Worm (Caenorhabditis elegans) whole organism, L2 larva: Measurements from ENCODE around the gene T06C12.12.

Source experiments
- F13H6.1 ChIP-seq: sonication (generic microtip); optimal IDR thresholded peaks from 2 replicates; lab custom pipeline; 2016; ENCODE audit warnings: missing genetic modification characterization, missing compliant biosample characterization
- R02D3.7 ChIP-seq: fragments of 150-350 bp; optimal IDR thresholded peaks from 2 replicates; lab custom pipeline; 2014; ENCODE audit warnings: missing biosample characterization, missing genetic modification characterization
- Y55F3AM.14 ChIP-seq: fragments of 200-800 bp; sonication (Bioruptor generic); optimal IDR thresholded peaks from 2 replicates; lab custom pipeline; 2018; ENCODE audit warnings: mild to moderate bottlenecking, missing genetic modification characterization, missing compliant biosample characterization
- ZK546.5 ChIP-seq: sonication (generic microtip); optimal IDR thresholded peaks from 2 replicates; lab custom pipeline; 2017; ENCODE audit warnings: missing biosample characterization, missing genetic modification characterization
- alr-1 ChIP-seq: fragments of 150-350 bp; optimal IDR thresholded peaks from 2 replicates; lab custom pipeline; 2014; ENCODE audit warnings: missing biosample characterization, missing genetic modification characterization
- aly-2 ChIP-seq: fragments of 150-350 bp; optimal IDR thresholded peaks from 2 replicates; lab custom pipeline; 2014; ENCODE audit warnings: missing biosample characterization, missing genetic modification characterization
- blmp-1 ChIP-seq: sonication (generic microtip); optimal IDR thresholded peaks from 2 replicates; lab custom pipeline; 2017; ENCODE audit warnings: missing genetic modification characterization, mild to moderate bottlenecking, missing compliant biosample characterization, antibody characterized with exemption, moderate library complexity; ENCODE audit not compliant: insufficient read depth
- ceh-16 ChIP-seq: fragments of 150-350 bp; optimal IDR thresholded peaks from 2 replicates; lab custom pipeline; 2014; ENCODE audit warnings: missing biosample characterization, missing genetic modification characterization
- ceh-82 ChIP-seq: fragments of 150-350 bp; optimal IDR thresholded peaks from 2 replicates; lab custom pipeline; 2014; ENCODE audit warnings: missing biosample characterization, missing genetic modification characterization
- crh-2 ChIP-seq: sonication (generic microtip); optimal IDR thresholded peaks from 2 replicates; lab custom pipeline; 2017; ENCODE audit warnings: missing biosample characterization, missing genetic modification characterization
- dmd-4 ChIP-seq: sonication (generic microtip); optimal IDR thresholded peaks from 2 replicates; lab custom pipeline; 2017; ENCODE audit warnings: missing biosample characterization, missing genetic modification characterization
- egl-27 ChIP-seq: sonication (generic microtip); optimal IDR thresholded peaks from 3 replicates; lab custom pipeline; 2017; ENCODE audit warnings: missing biosample characterization, missing genetic modification reagents, missing genetic modification characterization
- elt-3 ChIP-seq: sonication (generic microtip); optimal IDR thresholded peaks from 2 replicates; lab custom pipeline; 2017; ENCODE audit warnings: missing biosample characterization, missing genetic modification characterization
- fos-1 ChIP-seq: fragments of 150-350 bp; optimal IDR thresholded peaks from 2 replicates; lab custom pipeline; 2014; ENCODE audit warnings: missing biosample characterization, missing genetic modification characterization
- gmeb-1 ChIP-seq: fragments of 150-350 bp; optimal IDR thresholded peaks from 2 replicates; lab custom pipeline; 2014; ENCODE audit warnings: missing biosample characterization, missing genetic modification characterization
- lin-11 ChIP-seq: fragments of 150-350 bp; sonication (generic microtip); optimal IDR thresholded peaks from 2 replicates; lab custom pipeline; 2014; ENCODE audit warnings: missing biosample characterization, missing genetic modification characterization, inconsistent platforms, mixed read lengths
- lin-13 ChIP-seq: fragments of 150-350 bp; optimal IDR thresholded peaks from 2 replicates; lab custom pipeline; 2014; ENCODE audit warnings: missing biosample characterization, missing genetic modification reagents, missing genetic modification characterization
- lin-39 ChIP-seq: fragments of 150-350 bp; optimal IDR thresholded peaks from 2 replicates; lab custom pipeline; 2014; ENCODE audit warnings: missing biosample characterization, missing genetic modification reagents, missing genetic modification characterization
- lsy-2 ChIP-seq, 2 experiments: fragments of 150-350 bp in 1 of 2; sonication (generic microtip) in 1 of 2; optimal IDR thresholded peaks; 2 replicates each; lab custom pipeline; 2014 to 2017; ENCODE audit warnings: missing biosample characterization in 2 of 2, missing genetic modification characterization in 2 of 2
- mab-5 ChIP-seq: fragments of 150-350 bp; optimal IDR thresholded peaks from 2 replicates; lab custom pipeline; 2014; ENCODE audit warnings: missing biosample characterization, missing genetic modification characterization
- mbf-1 ChIP-seq: sonication (generic microtip); optimal IDR thresholded peaks from 2 replicates; lab custom pipeline; 2017; ENCODE audit warnings: missing biosample characterization, missing genetic modification characterization
- mdl-1 ChIP-seq, 2 experiments: fragments of 150-350 bp in 1 of 2; sonication (generic microtip) in 1 of 2; optimal IDR thresholded peaks; 2 replicates each; lab custom pipeline; 2017; ENCODE audit warnings: missing biosample characterization in 2 of 2, missing genetic modification characterization in 2 of 2
- nhr-10 ChIP-seq: sonication (generic microtip); optimal IDR thresholded peaks from 2 replicates; lab custom pipeline; 2017; ENCODE audit warnings: missing biosample characterization, missing genetic modification characterization
- nhr-11 ChIP-seq: fragments of 150-350 bp; optimal IDR thresholded peaks from 2 replicates; lab custom pipeline; 2014; ENCODE audit warnings: missing biosample characterization, missing genetic modification characterization
- nhr-12 ChIP-seq: fragments of 150-350 bp; optimal IDR thresholded peaks from 2 replicates; lab custom pipeline; 2014; ENCODE audit warnings: missing biosample characterization, missing genetic modification characterization
- nhr-129 ChIP-seq: fragments of 150-350 bp; optimal IDR thresholded peaks from 2 replicates; lab custom pipeline; 2014; ENCODE audit warnings: missing biosample characterization, missing genetic modification characterization
- nhr-21 ChIP-seq: fragments of 150-350 bp; optimal IDR thresholded peaks from 2 replicates; lab custom pipeline; 2014; ENCODE audit warnings: missing biosample characterization, missing genetic modification characterization
- nhr-23 ChIP-seq: fragments of 150-350 bp; optimal IDR thresholded peaks from 2 replicates; lab custom pipeline; 2014; ENCODE audit warnings: missing biosample characterization, missing genetic modification reagents, missing genetic modification characterization
- nhr-237 ChIP-seq: fragments of 150-350 bp; optimal IDR thresholded peaks from 2 replicates; lab custom pipeline; 2014; ENCODE audit warnings: missing biosample characterization, missing genetic modification characterization
- nhr-25 ChIP-seq: fragments of 150-350 bp; sonication (generic microtip); optimal IDR thresholded peaks from 3 replicates; lab custom pipeline; 2014; ENCODE audit warnings: missing biosample characterization, missing genetic modification characterization
- nhr-6 ChIP-seq: fragments of 150-350 bp; optimal IDR thresholded peaks from 2 replicates; lab custom pipeline; 2014; ENCODE audit warnings: missing biosample characterization, missing genetic modification characterization
- nhr-77 ChIP-seq: fragments of 150-350 bp; optimal IDR thresholded peaks from 2 replicates; lab custom pipeline; 2014; ENCODE audit warnings: missing biosample characterization, missing genetic modification characterization
- peb-1 ChIP-seq: fragments of 150-350 bp; optimal IDR thresholded peaks from 2 replicates; lab custom pipeline; 2014; ENCODE audit warnings: missing biosample characterization, missing genetic modification characterization
- skn-1 ChIP-seq: sonication (generic microtip); optimal IDR thresholded peaks from 2 replicates; lab custom pipeline; 2017; ENCODE audit warnings: missing biosample characterization, missing genetic modification characterization
- sma-3 ChIP-seq: sonication (generic microtip); optimal IDR thresholded peaks from 2 replicates; lab custom pipeline; 2016; ENCODE audit warnings: missing genetic modification reagents, missing genetic modification characterization, missing compliant biosample characterization
- sma-9 ChIP-seq, 2 experiments: fragments of 150-350 bp in 1 of 2; sonication (generic microtip) in 1 of 2; optimal IDR thresholded peaks; 2 replicates each; lab custom pipeline; 2014 to 2016; ENCODE audit warnings: missing genetic modification characterization in 2 of 2, mild to moderate bottlenecking in 1 of 2, missing biosample characterization in 1 of 2, missing compliant biosample characterization in 1 of 2, missing genetic modification reagents in 1 of 2, moderate library complexity in 1 of 2
- snpc-4 ChIP-seq: fragments of 150-350 bp; optimal IDR thresholded peaks from 2 replicates; lab custom pipeline; 2014; ENCODE audit warnings: missing biosample characterization, missing genetic modification characterization
- unc-39 ChIP-seq: fragments of 150-350 bp; optimal IDR thresholded peaks from 2 replicates; lab custom pipeline; 2014; ENCODE audit warnings: missing biosample characterization, missing genetic modification characterization
- unc-62 ChIP-seq: fragments of 150-350 bp; optimal IDR thresholded peaks from 2 replicates; lab custom pipeline; 2014; ENCODE audit warnings: missing biosample characterization, missing genetic modification reagents, missing genetic modification characterization
- zag-1 ChIP-seq: fragments of 150-350 bp; optimal IDR thresholded peaks from 2 replicates; lab custom pipeline; 2014; ENCODE audit warnings: missing biosample characterization, missing genetic modification characterization
- ztf-1 ChIP-seq: fragments of 200-800 bp; sonication (Bioruptor generic); conservative IDR thresholded peaks from 2 replicates; pipeline ENCODE4 v1.3.6; 2022; ENCODE audit warnings: missing genetic modification characterization, missing compliant biosample characterization
- ztf-11 ChIP-seq: sonication (generic microtip); optimal IDR thresholded peaks from 2 replicates; lab custom pipeline; 2017; ENCODE audit warnings: missing biosample characterization, missing genetic modification characterization
- ztf-4 ChIP-seq: fragments of 150-350 bp; optimal IDR thresholded peaks from 2 replicates; lab custom pipeline; 2014; ENCODE audit warnings: missing biosample characterization, missing genetic modification characterization

Gene T06C12.12

ce11 chrV:15884698-15885097, 7.2 kb upstream of the T06C12.12 start, which contains the start of gene oac-42:
Gene oac-42, minus strand, starts transcription at chrV:15884798.
- TF ChIP-seq nhr-129 (no peak), Y55F3AM.14 (GFP tag; lab: Kevin White, UChicago) (no peak), nhr-21 (tag; lab: Kevin White, UChicago) (no peak), sma-3 (no peak), nhr-12 (no peak), F13H6.1 (tag; lab: Kevin White, UChicago) (no peak), dmd-4 (tag; lab: Kevin White, UChicago) (no peak), nhr-11 (no peak), nhr-25 (no peak), nhr-6 (no peak), sma-9 (GFP tag; optimal IDR thresholded peaks at IDR 0.05; lab: Kevin White, UChicago) (no peak), sma-9 (tag; optimal IDR thresholded peaks at IDR 0.05; lab: Kevin White, UChicago) (no peak), ztf-11 (tag; lab: Kevin White, UChicago) (no peak), zag-1 (tag; lab: Kevin White, UChicago) (no peak), skn-1 (no peak), fos-1 (no peak), mbf-1 (tag; lab: Kevin White, UChicago) (no peak), nhr-237 (tag; lab: Kevin White, UChicago) (no peak), mdl-1 (tag; optimal IDR thresholded peaks at IDR 0.05; lab: Kevin White, UChicago) (no peak)
- TF ChIP-seq, all 48 proteins: peak for 0

- TF ChIP-seq lin-39 (tag; lab: Kevin White, UChicago) (no peak), aly-2 (tag; lab: Kevin White, UChicago) (no peak), lsy-2 (tag; optimal IDR thresholded peaks at IDR 0.05; lab: Kevin White, UChicago) (no peak), ceh-82 (no peak), sma-9 (GFP tag; optimal IDR thresholded peaks at IDR 0.05; lab: Kevin White, UChicago) (no peak), sma-9 (tag; optimal IDR thresholded peaks at IDR 0.05; lab: Kevin White, UChicago) (no peak), unc-39 (tag; lab: Kevin White, UChicago) (no peak), ztf-4 (tag; lab: Kevin White, UChicago) (no peak), Y55F3AM.14 (GFP tag; lab: Kevin White, UChicago) (no peak), nhr-11 (no peak), nhr-129 (no peak), egl-27 (tag; lab: Kevin White, UChicago) (no peak), blmp-1 (no peak), mab-5 (tag; lab: Kevin White, UChicago) (no peak), crh-2 (tag; lab: Kevin White, UChicago) (no peak), nhr-6 (no peak), unc-62 (GFP tag; lab: Kevin White, UChicago) (no peak)
Observed at ce11 chrV:15885967-15886366, 5.9 kb upstream of the T06C12.12 start, which contains the start of gene T06C12.9. Gene T06C12.9, minus strand, starts transcription at chrV:15886067.

ce11 chrV:15887708-15888295, 4.1 kb upstream of the T06C12.12 start:
- TF ChIP-seq ztf-4 (tag; lab: Kevin White, UChicago), result no peak
- TF ChIP-seq alr-1 (tag; lab: Kevin White, UChicago), result no peak
- no peak for TF ChIP-seq nhr-10 (tag; lab: Kevin White, UChicago)
- peak; percentile 25 for TF ChIP-seq gmeb-1 (tag; lab: Kevin White, UChicago)
- TF ChIP-seq unc-39 (tag; lab: Kevin White, UChicago), result no peak
- no peak for TF ChIP-seq elt-3 (tag; lab: Kevin White, UChicago)
- TF ChIP-seq unc-62 (GFP tag; lab: Kevin White, UChicago), result no peak
- TF ChIP-seq nhr-6, result no peak
- TF ChIP-seq ZK546.5 (tag; lab: Kevin White, UChicago), result no peak
- no peak for TF ChIP-seq Y55F3AM.14 (GFP tag; lab: Kevin White, UChicago)
- TF ChIP-seq lin-39 (tag; lab: Kevin White, UChicago), result no peak
- no peak for TF ChIP-seq ceh-16 (tag; lab: Kevin White, UChicago)
- TF ChIP-seq mab-5 (tag; lab: Kevin White, UChicago), result no peak
- no peak for TF ChIP-seq ztf-11 (tag; lab: Kevin White, UChicago)
- TF ChIP-seq nhr-77 (tag; lab: Kevin White, UChicago), result no peak
- TF ChIP-seq zag-1 (tag; lab: Kevin White, UChicago), result no peak
- TF ChIP-seq snpc-4 (tag; lab: Kevin White, UChicago), result no peak
- no peak for TF ChIP-seq egl-27 (tag; lab: Kevin White, UChicago)
- TF ChIP-seq nhr-12, result no peak
- no peak for TF ChIP-seq mbf-1 (tag; lab: Kevin White, UChicago)
- no peak for TF ChIP-seq lin-11 (tag; lab: Kevin White, UChicago)
- peak; percentile 93 for TF ChIP-seq fos-1
- no peak for TF ChIP-seq peb-1
- TF ChIP-seq nhr-21 (tag; lab: Kevin White, UChicago), result no peak
- no peak for TF ChIP-seq crh-2 (tag; lab: Kevin White, UChicago)
- no peak for TF ChIP-seq ceh-82
- TF ChIP-seq R02D3.7 (tag; lab: Kevin White, UChicago), result no peak
- no peak for TF ChIP-seq mdl-1 (tag; optimal IDR thresholded peaks at IDR 0.05; lab: Kevin White, UChicago)
- peak; percentile 71 for TF ChIP-seq sma-9 (GFP tag; optimal IDR thresholded peaks at IDR 0.05; lab: Kevin White, UChicago)
- TF ChIP-seq sma-9 (tag; optimal IDR thresholded peaks at IDR 0.05; lab: Kevin White, UChicago), result no peak
- TF ChIP-seq nhr-23 (tag; lab: Kevin White, UChicago), result no peak
- TF ChIP-seq lin-13 (GFP tag; lab: Kevin White, UChicago), result no peak
- peak; percentile 29 for TF ChIP-seq nhr-129
- TF ChIP-seq ztf-1 (GFP tag; lab: Robert Waterston, UW), result no peak
- TF ChIP-seq nhr-237 (tag; lab: Kevin White, UChicago), result no peak
